Fruit fly (Drosophila melanogaster) S2 (cell line): ENCODE data around the gene CG3408.

Experiments
- CG8478 ChIP-seq: fragments of >200 bp; optimal IDR thresholded peaks from 2 replicates; lab custom pipeline; 2018
- CTCF ChIP-seq, 2 experiments: fragments of >200 bp; optimal IDR thresholded peaks; 2 replicates each; lab custom pipeline; 2018

CG3408 gene

DNA sequence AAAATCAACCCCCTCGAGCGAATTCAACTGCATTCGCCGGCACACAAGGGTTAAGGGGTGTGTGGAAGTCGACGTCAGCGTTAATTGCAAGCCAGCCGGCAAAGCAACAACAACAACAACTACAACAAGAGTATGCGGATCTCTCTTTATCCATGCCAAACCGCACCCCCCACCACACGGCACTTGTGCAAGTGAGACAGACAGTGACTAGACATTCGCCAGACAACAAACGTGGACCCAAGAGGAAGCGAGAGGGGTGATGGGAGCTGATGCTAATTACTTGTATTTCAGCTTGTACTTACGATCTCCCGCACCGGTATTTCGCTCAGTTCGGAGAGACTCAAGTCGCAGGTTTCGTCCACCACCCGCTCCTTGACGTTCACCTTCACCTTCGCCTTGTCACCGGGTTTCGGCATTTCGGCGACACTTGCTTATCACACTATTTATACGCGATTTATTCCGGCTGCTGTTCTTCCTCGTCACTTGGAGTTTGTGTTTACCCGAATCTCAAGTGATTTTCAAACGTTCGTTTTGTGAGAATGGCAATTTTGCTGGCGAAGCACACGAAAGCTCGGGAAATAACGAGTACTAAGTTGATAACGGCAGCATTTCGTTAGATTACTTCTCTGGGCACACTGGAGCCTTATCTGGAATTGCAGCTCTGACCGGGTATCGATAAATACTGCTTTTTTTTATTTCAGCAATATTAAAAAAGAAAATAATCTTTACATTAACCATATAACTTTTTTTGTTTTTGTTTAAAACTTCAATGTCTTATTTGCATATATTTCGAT lies at the start of gene CG3408:
CG3408 (minus strand) TSS at position 547 of the 794 bp plus-strand sequence.
- TF ChIP-seq CTCF (optimal IDR thresholded peaks at IDR 0.05; lab: Kevin White, UChicago) (no peak), CG8478 (lab: Kevin White, UChicago) (no peak)

- TF ChIP-seq CG8478 (lab: Kevin White, UChicago) (no peak), CTCF (optimal IDR thresholded peaks at IDR 0.05; lab: Kevin White, UChicago) (no peak)
Observed at dm6 chr3L:9559040-9559439, 49.7 kb upstream of the CG3408 start.

dm6 chr3L:9556666-9557065 lies 47.3 kb upstream of the CG3408 start:
- TF ChIP-seq CTCF (optimal IDR thresholded peaks at IDR 0.05; lab: Kevin White, UChicago) (no peak), CG8478 (lab: Kevin White, UChicago) (no peak)

DNA sequence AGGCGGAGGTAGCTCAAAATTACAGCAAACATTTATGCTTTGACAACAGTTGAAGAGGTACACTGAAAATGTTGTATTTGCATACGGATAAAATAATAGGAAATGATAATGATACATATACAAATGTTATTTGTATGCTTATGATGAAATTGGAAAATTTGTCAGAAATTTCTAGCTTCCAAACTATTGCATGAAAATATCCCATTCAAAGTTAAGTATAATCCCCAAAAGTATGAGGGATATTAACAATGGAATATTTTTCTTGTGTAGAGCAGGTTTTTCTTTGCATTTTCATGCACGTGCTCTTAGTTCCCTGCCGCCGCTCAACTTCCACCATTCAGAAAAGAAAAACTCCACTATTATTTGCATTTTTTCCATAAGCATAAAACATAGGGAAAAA lies 45.6 kb upstream of the CG3408 start:
- TF ChIP-seq CTCF (optimal IDR thresholded peaks at IDR 0.05; lab: Kevin White, UChicago) (no peak), CG8478 (lab: Kevin White, UChicago) (no peak)

DNA sequence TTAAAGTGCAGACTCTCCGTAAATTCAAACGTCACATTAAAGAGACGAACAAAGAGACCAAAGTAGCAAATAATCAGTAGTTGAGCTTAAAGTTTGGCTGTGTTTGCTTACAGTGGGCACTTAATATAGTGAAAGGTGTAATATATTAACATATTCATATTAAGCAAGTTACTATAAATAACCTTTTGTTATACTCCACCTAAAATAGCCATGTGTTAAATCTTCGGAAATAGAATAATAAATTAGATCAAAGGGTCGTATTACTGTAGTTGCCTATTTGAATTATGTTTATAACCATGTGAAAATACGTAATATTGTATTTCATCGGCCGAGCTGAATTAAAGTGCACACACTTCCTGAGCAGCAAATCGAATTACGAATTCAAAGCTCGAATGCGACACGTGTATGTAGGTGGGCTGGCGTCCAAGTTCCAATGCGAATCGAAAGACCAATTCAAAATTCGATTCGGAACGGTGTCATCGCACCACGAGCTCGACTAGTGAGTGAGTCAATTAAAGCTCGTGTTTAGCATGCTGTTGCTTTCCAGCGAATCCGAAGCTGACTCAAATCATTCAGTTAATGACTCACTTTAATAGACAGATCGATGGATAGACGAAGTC lies 42.9 kb upstream of the CG3408 start:
- TF ChIP-seq CG8478 (lab: Kevin White, UChicago) (no peak), CTCF (optimal IDR thresholded peaks at IDR 0.05; lab: Kevin White, UChicago) (no peak)

DNA sequence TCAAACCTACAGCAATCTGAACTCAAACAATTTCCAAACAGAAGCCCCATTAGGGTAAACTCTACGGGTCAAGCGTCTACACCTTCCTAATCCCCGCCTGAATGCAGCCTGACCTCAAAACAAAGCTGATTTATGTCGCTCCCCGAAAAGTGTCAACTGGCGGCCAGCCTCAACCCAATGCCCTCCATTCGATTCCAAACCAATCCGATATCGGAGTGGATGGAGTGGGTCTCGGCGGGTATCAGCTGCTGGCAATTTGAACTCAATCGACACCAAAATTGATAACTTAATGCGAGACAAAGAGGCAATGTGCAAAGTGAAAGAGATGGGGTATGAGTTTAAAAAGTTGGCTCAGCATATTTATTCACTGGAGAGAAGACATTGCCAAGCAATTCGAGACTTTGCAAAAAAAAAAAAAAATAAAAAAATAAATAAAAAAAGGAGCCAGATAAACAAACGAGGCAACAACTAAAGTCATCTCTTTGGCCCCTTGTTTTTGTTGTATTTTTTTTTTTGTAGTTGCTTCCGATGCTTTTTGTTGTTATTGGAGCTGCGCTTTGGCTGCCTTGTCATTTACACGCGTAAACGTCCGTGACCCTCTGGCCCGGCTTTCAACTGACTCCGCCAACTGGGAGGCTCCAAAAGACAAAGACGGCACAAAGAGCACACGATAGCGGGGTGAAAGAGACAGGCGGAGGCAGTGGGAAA lies 41.6 kb upstream of the CG3408 start:
- TF ChIP-seq CG8478 (lab: Kevin White, UChicago) (no peak), CTCF (optimal IDR thresholded peaks at IDR 0.05; lab: Kevin White, UChicago) (no peak)

dm6 chr3L:9549690-9550303 lies 40.4 kb upstream of the CG3408 start:
- TF ChIP-seq CTCF (optimal IDR thresholded peaks at IDR 0.05; lab: Kevin White, UChicago): no peak
- no peak for TF ChIP-seq CG8478 (lab: Kevin White, UChicago)

- TF ChIP-seq CG8478 (lab: Kevin White, UChicago) (no peak), CTCF (optimal IDR thresholded peaks at IDR 0.05; lab: Kevin White, UChicago) (no peak)
Observed at dm6 chr3L:9548800-9549199, 39.4 kb upstream of the CG3408 start.

dm6 chr3L:9547910-9548309 lies 38.5 kb upstream of the CG3408 start:
- no peak for TF ChIP-seq CG8478 (lab: Kevin White, UChicago)
- TF ChIP-seq CTCF (optimal IDR thresholded peaks at IDR 0.05; lab: Kevin White, UChicago): no peak

- TF ChIP-seq CTCF (optimal IDR thresholded peaks at IDR 0.05; lab: Kevin White, UChicago) (no peak), CG8478 (lab: Kevin White, UChicago) (no peak)
Observed at dm6 chr3L:9546875-9547324, 37.5 kb upstream of the CG3408 start, which contains the start of gene CG42673. CG42673 (plus strand) TSS chr3L:9547220.

dm6 chr3L:9543899-9544298 lies 34.5 kb upstream of the CG3408 start, which contains the start of gene Ir67a:
Ir67a (minus strand) TSS chr3L:9543999.
- TF ChIP-seq CTCF (optimal IDR thresholded peaks at IDR 0.05; lab: Kevin White, UChicago) (no peak), CG8478 (lab: Kevin White, UChicago) (no peak)

DNA sequence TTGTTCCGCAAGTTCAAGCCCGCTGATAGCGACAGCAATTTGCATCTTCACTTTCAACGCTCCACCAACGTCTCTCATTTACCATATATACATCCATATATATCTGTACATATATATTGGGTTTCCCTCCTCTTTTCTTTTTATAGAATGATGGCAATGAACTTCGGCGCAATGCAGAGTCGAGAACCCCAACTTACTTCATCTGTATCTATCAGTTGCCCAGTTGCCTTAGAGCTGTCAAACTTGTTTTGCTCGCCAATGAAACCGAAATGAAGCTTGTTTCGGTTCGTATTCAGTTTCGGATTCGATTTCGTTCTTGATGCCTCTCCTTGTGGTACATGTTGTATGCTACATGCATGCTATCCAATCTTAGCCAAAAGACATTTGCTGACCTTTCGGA lies 19.5 kb upstream of the CG3408 start, which contains the start of gene Or67a:
Or67a (plus strand) TSS at position 233 of the 400 bp plus-strand sequence.
- TF ChIP-seq CTCF (optimal IDR thresholded peaks at IDR 0.05; lab: Kevin White, UChicago) (no peak), CG8478 (lab: Kevin White, UChicago) (no peak)

DNA sequence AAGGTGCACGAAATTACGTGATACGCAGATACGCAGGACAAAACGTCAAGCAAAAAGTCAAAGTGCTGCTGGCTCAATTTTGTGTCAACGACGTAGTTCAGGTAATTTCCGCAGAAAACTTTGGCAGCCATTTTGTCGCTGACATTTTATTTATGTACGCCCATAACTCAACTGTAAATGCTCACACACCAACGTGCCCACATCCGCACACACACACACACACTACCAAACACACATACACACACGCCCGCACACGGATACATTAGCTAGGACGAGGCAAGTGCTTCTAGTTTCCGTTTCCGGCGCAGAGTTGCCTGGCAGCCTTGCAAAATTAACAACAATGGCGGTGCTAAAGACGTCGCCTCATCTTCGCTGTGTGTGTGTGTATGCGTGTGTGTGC lies 16.1 kb upstream of the CG3408 start, which contains the start of gene CG33700:
CG33700 (minus strand) TSS at position 101 of the 400 bp plus-strand sequence.
- TF ChIP-seq CG8478 (lab: Kevin White, UChicago): no peak
- no peak for TF ChIP-seq CTCF (optimal IDR thresholded peaks at IDR 0.05; lab: Kevin White, UChicago)

DNA sequence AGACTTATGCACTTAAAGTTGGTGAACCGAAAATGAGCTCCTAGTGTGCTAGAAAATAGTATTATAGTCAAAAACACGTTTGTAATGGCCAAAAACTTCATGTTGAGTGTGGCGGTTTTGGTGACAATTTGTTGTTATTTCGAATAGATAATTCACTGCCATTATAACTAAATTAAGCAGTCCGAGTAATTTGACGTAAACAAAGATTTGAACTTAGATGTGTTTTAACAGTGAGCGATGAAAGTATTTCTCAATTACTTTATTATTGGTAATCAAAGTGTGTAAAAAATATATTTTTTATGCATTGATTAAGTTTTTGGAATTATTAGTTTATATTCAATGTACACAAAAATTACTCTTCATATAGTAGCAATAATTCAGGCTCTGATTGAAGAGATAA lies 3.9 kb upstream of the CG3408 start, which contains the start of gene CG33702:
CG33702 (minus strand) TSS at position 101 of the 400 bp plus-strand sequence.
- TF ChIP-seq CTCF (optimal IDR thresholded peaks at IDR 0.05; lab: Kevin White, UChicago): no peak
